Fruit fly (Drosophila melanogaster): Measurements from ENCODE around the gene kto.

DNA sequence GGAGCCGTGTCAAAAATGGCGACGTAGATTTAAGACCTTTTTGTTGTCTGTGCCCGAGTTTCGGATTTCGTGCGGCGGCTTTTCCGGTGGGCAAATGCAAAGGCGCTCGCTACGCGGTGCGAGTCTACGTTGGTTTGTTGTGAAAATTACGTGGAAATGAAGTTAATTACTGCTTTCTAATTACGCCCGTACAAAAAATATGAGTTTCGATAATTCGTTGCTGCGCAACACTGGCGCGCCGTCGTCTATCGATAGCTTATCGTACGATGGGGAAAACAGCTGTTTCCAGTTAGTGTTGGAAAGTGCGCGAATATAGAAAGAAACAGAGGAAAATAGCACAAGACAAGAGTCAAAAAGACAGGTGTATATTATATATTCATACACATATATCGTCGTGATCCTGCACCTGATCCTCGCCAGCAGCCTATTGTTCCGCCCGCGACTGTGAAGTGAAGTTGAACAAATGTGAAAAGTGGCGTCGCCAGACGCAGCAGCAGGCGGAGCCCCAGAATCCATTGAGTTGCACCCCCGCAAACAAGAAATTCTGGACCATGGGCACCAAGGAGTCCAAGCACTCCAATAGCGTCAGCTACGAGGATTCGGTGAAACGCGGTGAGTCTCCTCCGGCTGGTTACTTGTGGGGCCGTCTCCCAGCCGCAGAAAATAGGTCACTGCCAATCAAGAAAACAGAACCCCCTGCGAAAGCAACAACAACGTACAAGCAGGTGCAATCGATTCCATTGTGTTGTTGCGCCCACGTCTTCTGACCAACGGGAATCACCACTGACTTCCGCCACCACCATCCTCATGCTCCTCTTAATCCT lies 34.6 kb downstream of the kto start, which contains the start of the genes Rab8 and Usp32:
- TF ChIP-seq CG8159 (tag; optimal IDR thresholded peaks at IDR 0.05) (peak; percentile 52), CG32121 (GFP tag; IDR thresholded peaks at IDR 0.05) (no peak), CG10348 (GFP tag; IDR thresholded peaks at IDR 0.05) (no peak), CG14655 (GFP tag; optimal IDR thresholded peaks at IDR 0.05) (no peak), CG17806 (tag; optimal IDR thresholded peaks at IDR 0.05) (no peak), CG8301 (tag; optimal IDR thresholded peaks at IDR 0.05) (no peak), CG9948 (tag; optimal IDR thresholded peaks at IDR 0.05) (no peak), CG12605 (GFP tag; IDR thresholded peaks at IDR 0.05) (no peak), CG4496 (GFP tag; IDR thresholded peaks at IDR 0.05) (peak; percentile 70), EcR (GFP tag; optimal IDR thresholded peaks at IDR 0.05) (no peak), CG15710 (tag; optimal IDR thresholded peaks at IDR 0.05) (peak; percentile 35), Ets98B (GFP tag; IDR thresholded peaks at IDR 0.05) (no peak; the same call in 1 of the 2 replicates), CG13204 (GFP tag; optimal IDR thresholded peaks at IDR 0.05) (no peak)
